Fruit fly (Drosophila melanogaster) whole organism, embryonic: ENCODE measurements around the gene Orct2.

ENCODE experiments used
- CG12744 ChIP-seq: fragments of 200-800 bp; sonication (Bioruptor generic); optimal IDR thresholded peaks from 2 replicates; lab custom pipeline; 2016; ENCODE audit warnings: missing biosample characterization, missing genetic modification characterization
- CG15696 ChIP-seq: fragments of 200-800 bp; sonication (Bioruptor generic); optimal IDR thresholded peaks from 2 replicates; lab custom pipeline; 2019; ENCODE audit warnings: missing biosample characterization, mild to moderate bottlenecking, missing genetic modification characterization, moderate library complexity
- CG18619 ChIP-seq: fragments of 200-800 bp; sonication (Bioruptor generic); optimal IDR thresholded peaks from 3 replicates; lab custom pipeline; 2017; ENCODE audit warnings: missing biosample characterization, mild to moderate bottlenecking, missing genetic modification characterization
- CG2875 ChIP-seq: fragments of 200-800 bp; sonication (Bioruptor generic); optimal IDR thresholded peaks from 2 replicates; lab custom pipeline; 2017; ENCODE audit warnings: missing biosample characterization, mild to moderate bottlenecking, missing genetic modification characterization, missing genetic modification reagents
- CG3407 ChIP-seq: fragments of 200-800 bp; sonication (Bioruptor generic); optimal IDR thresholded peaks from 2 replicates; lab custom pipeline; 2018; ENCODE audit warnings: missing biosample characterization, mild to moderate bottlenecking, missing genetic modification characterization
- CG4282 ChIP-seq: fragments of 200-800 bp; sonication (Bioruptor generic); optimal IDR thresholded peaks from 2 replicates; lab custom pipeline; 2016; ENCODE audit warnings: missing biosample characterization, missing genetic modification characterization
- CG4328 ChIP-seq: fragments of 200-800 bp; sonication (Bioruptor generic); optimal IDR thresholded peaks from 3 replicates; lab custom pipeline; 2017; ENCODE audit warnings: missing biosample characterization, missing genetic modification reagents, missing genetic modification characterization
- CG4360 ChIP-seq: fragments of 200-800 bp; sonication (Bioruptor generic); IDR thresholded peaks from 2 replicates; pipeline ENCODE4 v1.3.6; 2022; ENCODE audit warnings: missing biosample characterization, missing genetic modification characterization
- CG4617 ChIP-seq: fragments of 200-800 bp; sonication (Bioruptor generic); optimal IDR thresholded peaks from 3 replicates; lab custom pipeline; 2016; ENCODE audit warnings: missing biosample characterization, missing genetic modification characterization, borderline replicate concordance
- CG4730 ChIP-seq: fragments of 200-800 bp; sonication (Bioruptor generic); IDR thresholded peaks from 2 replicates; pipeline ENCODE4 v1.3.6; 2022; ENCODE audit warnings: missing biosample characterization, missing genetic modification characterization
- CG6175 ChIP-seq: fragments of 200-800 bp; sonication (Bioruptor generic); IDR thresholded peaks from 3 replicates; pipeline ENCODE4 v1.3.6; 2022; ENCODE audit warnings: missing biosample characterization, missing genetic modification characterization
- D ChIP-seq, 2 experiments: fragments of 200-800 bp in 1 of 2; fragments of >200 bp in 1 of 2; sonication (Bioruptor generic) in 1 of 2; optimal IDR thresholded peaks; 2 replicates in 1 of 2; 3 replicates in 1 of 2; lab custom pipeline; 2017; ENCODE audit warnings: mild to moderate bottlenecking in 1 of 2, missing biosample characterization in 1 of 2, missing genetic modification characterization in 1 of 2, missing genetic modification reagents in 1 of 2
- Dad ChIP-seq: fragments of 200-800 bp; sonication (Bioruptor generic); optimal IDR thresholded peaks from 3 replicates; lab custom pipeline; 2016; ENCODE audit warnings: missing biosample characterization, missing genetic modification characterization
- Dp ChIP-seq: fragments of 200-800 bp; sonication (Bioruptor generic); optimal IDR thresholded peaks from 2 replicates; lab custom pipeline; 2018; ENCODE audit warnings: missing biosample characterization, mild to moderate bottlenecking, missing genetic modification characterization, moderate library complexity
- ERR ChIP-seq: fragments of 200-800 bp; sonication (Bioruptor generic); optimal IDR thresholded peaks from 2 replicates; lab custom pipeline; 2016; ENCODE audit warnings: missing biosample characterization, missing genetic modification characterization
- Eip74EF ChIP-seq, 2 experiments: fragments of 200-800 bp in 1 of 2; fragments of >200 bp in 1 of 2; sonication (Bioruptor generic) in 1 of 2; optimal IDR thresholded peaks; 2 replicates each; lab custom pipeline; 2017 to 2019; ENCODE audit warnings: missing biosample characterization in 2 of 2, missing genetic modification characterization in 2 of 2, mild to moderate bottlenecking in 1 of 2, moderate library complexity in 1 of 2
- MESR4 ChIP-seq: fragments of 200-800 bp; sonication (Bioruptor generic); optimal IDR thresholded peaks from 2 replicates; lab custom pipeline; 2018; ENCODE audit warnings: missing biosample characterization, mild to moderate bottlenecking, missing genetic modification characterization, moderate library complexity
- Med ChIP-seq: fragments of 200-800 bp; sonication (Bioruptor generic); peaks from one replicate; lab custom pipeline; 2016; ENCODE audit warnings: missing biosample characterization, missing genetic modification characterization, mild to moderate bottlenecking, inconsistent platforms, moderate library complexity
- Sox100B ChIP-seq: fragments of 200-800 bp; sonication (Bioruptor generic); optimal IDR thresholded peaks from 3 replicates; lab custom pipeline; 2018; ENCODE audit warnings: missing biosample characterization, mild to moderate bottlenecking, missing genetic modification characterization
- aop ChIP-seq: fragments of 200-800 bp; sonication (Bioruptor generic); IDR thresholded peaks from 2 replicates; pipeline ENCODE4 v1.3.6; 2022; ENCODE audit warnings: missing biosample characterization, missing genetic modification characterization
- ap ChIP-seq: fragments of 200-800 bp; sonication (Bioruptor generic); IDR thresholded peaks from 2 replicates; pipeline ENCODE4 v1.3.6; 2022; ENCODE audit warnings: missing biosample characterization, missing genetic modification characterization
- caup ChIP-seq: fragments of 200-800 bp; sonication (Bioruptor generic); optimal IDR thresholded peaks from 3 replicates; lab custom pipeline; 2017; ENCODE audit warnings: missing biosample characterization, mild to moderate bottlenecking, missing genetic modification characterization, moderate library complexity; ENCODE audit not compliant: severe bottlenecking
- chinmo ChIP-seq: fragments of 200-800 bp; sonication (Bioruptor generic); IDR thresholded peaks from 4 replicates; pipeline ENCODE4 v1.3.6; 2022; ENCODE audit warnings: missing biosample characterization, missing genetic modification characterization; ENCODE audit not compliant: partially characterized antibody
- ci ChIP-seq: fragments of 200-800 bp; sonication (Bioruptor generic); IDR thresholded peaks from 3 replicates; pipeline ENCODE4 v1.3.6; 2022; ENCODE audit warnings: missing biosample characterization, missing genetic modification characterization
- croc ChIP-seq: fragments of 200-800 bp; sonication (Bioruptor generic); conservative IDR thresholded peaks from 3 replicates; pipeline ENCODE4 v1.3.6; 2022; ENCODE audit warnings: missing biosample characterization, missing genetic modification characterization
- dpn ChIP-seq, 2 experiments: fragments of 200-800 bp; sonication (Bioruptor generic); optimal IDR thresholded peaks; 3 replicates each; lab custom pipeline; 2016; ENCODE audit warnings: missing biosample characterization in 2 of 2, missing genetic modification characterization in 2 of 2
- fd96Cb ChIP-seq: fragments of 200-800 bp; sonication (Bioruptor generic); optimal IDR thresholded peaks from 2 replicates; lab custom pipeline; 2018; ENCODE audit warnings: missing biosample characterization, mild to moderate bottlenecking, missing genetic modification characterization, moderate library complexity
- gsb ChIP-seq: fragments of 200-800 bp; sonication (Bioruptor generic); IDR thresholded peaks from 2 replicates; pipeline ENCODE4 v1.3.6; 2022; ENCODE audit warnings: missing biosample characterization, missing genetic modification characterization
- klu ChIP-seq: fragments of 200-800 bp; sonication (Bioruptor generic); IDR thresholded peaks from 2 replicates; pipeline ENCODE4 v1.3.6; 2022; ENCODE audit warnings: missing biosample characterization, missing genetic modification characterization
- kni ChIP-seq: fragments of 200-800 bp; sonication (Bioruptor generic); optimal IDR thresholded peaks from 3 replicates; lab custom pipeline; 2017; ENCODE audit warnings: mild to moderate bottlenecking, missing biosample characterization, missing genetic modification reagents, missing genetic modification characterization
- nom ChIP-seq: fragments of 200-800 bp; sonication (Bioruptor generic); optimal IDR thresholded peaks from 2 replicates; lab custom pipeline; 2017; ENCODE audit warnings: missing biosample characterization, missing genetic modification characterization, mild to moderate bottlenecking, moderate library complexity, missing genetic modification reagents
- p53 ChIP-seq: fragments of 200-800 bp; sonication (Bioruptor generic); optimal IDR thresholded peaks from 2 replicates; lab custom pipeline; 2016; ENCODE audit warnings: missing biosample characterization, missing genetic modification characterization
- ro ChIP-seq: fragments of 200-800 bp; sonication (Bioruptor generic); IDR thresholded peaks from 2 replicates; pipeline ENCODE4 v1.3.6; 2022; ENCODE audit warnings: missing biosample characterization, missing genetic modification characterization
- scrt ChIP-seq: fragments of 200-800 bp; sonication (Bioruptor generic); optimal IDR thresholded peaks from 2 replicates; lab custom pipeline; 2018; ENCODE audit warnings: missing biosample characterization, mild to moderate bottlenecking, missing genetic modification characterization, moderate library complexity
- slbo ChIP-seq: fragments of 200-800 bp; sonication (Bioruptor generic); IDR thresholded peaks from 2 replicates; pipeline ENCODE4 v1.3.6; 2022; ENCODE audit warnings: missing biosample characterization, missing genetic modification characterization
- sqz ChIP-seq: fragments of 200-800 bp; sonication (Bioruptor generic); optimal IDR thresholded peaks from 3 replicates; lab custom pipeline; 2018; ENCODE audit warnings: missing biosample characterization, mild to moderate bottlenecking, missing genetic modification characterization
- sr ChIP-seq: fragments of 200-800 bp; sonication (Bioruptor generic); IDR thresholded peaks from 3 replicates; pipeline ENCODE4 v1.3.6; 2022; ENCODE audit warnings: missing biosample characterization, missing genetic modification characterization
- vvl ChIP-seq: fragments of 200-800 bp; sonication (Bioruptor generic); IDR thresholded peaks from 2 replicates; pipeline ENCODE4 v1.3.6; 2022; ENCODE audit warnings: missing biosample characterization, missing genetic modification characterization

The Orct2 gene

dm6 chr3R:24298534-24298936 lies 25.7 kb downstream of the Orct2 start (continued):
- TF ChIP-seq CG4328 (GFP tag; lab: Kevin White, UChicago): no peak
- no peak for TF ChIP-seq MESR4 (GFP tag; lab: Kevin White, UChicago)
- TF ChIP-seq ro (GFP tag; lab: Robert Waterston, UW): no peak
- TF ChIP-seq CG12744 (GFP tag; lab: Kevin White, UChicago): no peak
- TF ChIP-seq D (optimal IDR thresholded peaks at IDR 0.05; lab: Kevin White, UChicago): no peak
- TF ChIP-seq D (GFP tag; optimal IDR thresholded peaks at IDR 0.05; lab: Kevin White, UChicago): no peak
- TF ChIP-seq CG4730 (GFP tag; lab: Robert Waterston, UW): no peak
- peak; percentile 43; the same call in 1 of the 3 replicates for TF ChIP-seq ci
- TF ChIP-seq CG15696 (tag; lab: Kevin White, UChicago): peak; percentile 13
- peak; percentile 11; the same call in 1 of the 2 replicates for TF ChIP-seq slbo (GFP tag; lab: Robert Waterston, UW)
- no peak for TF ChIP-seq CG4282 (GFP tag; lab: Kevin White, UChicago)
- no peak for TF ChIP-seq sqz (GFP tag; lab: Kevin White, UChicago)
- 0 out of 3 replicates have a peak, but pooled peaks have one; percentile 19 for TF ChIP-seq sr
- no peak for TF ChIP-seq p53 (GFP tag; lab: Kevin White, UChicago)
- no peak for TF ChIP-seq aop (GFP tag; lab: Robert Waterston, UW)
- TF ChIP-seq Eip74EF (GFP tag; optimal IDR thresholded peaks at IDR 0.05; lab: Kevin White, UChicago): peak in 1 of 2 experiments; percentile 36
- TF ChIP-seq caup (GFP tag; lab: Kevin White, UChicago): peak; percentile 17
- peak; percentile 35 for TF ChIP-seq Sox100B (GFP tag; lab: Kevin White, UChicago)
- 0 out of 2 replicates have a peak, but pooled peaks have one; percentile 13 for TF ChIP-seq ap
- peak; percentile 62; the same call in 1 of the 4 replicates for TF ChIP-seq chinmo (GFP tag; lab: Robert Waterston, UW)
- TF ChIP-seq CG4360 (GFP tag; lab: Robert Waterston, UW): no peak; the same call in none of the 2 replicates
- TF ChIP-seq CG18619 (GFP tag; lab: Kevin White, UChicago): no peak
- peak; percentile 20 for TF ChIP-seq fd96Cb (tag; lab: Kevin White, UChicago)
- no peak for TF ChIP-seq Dad (GFP tag; lab: Kevin White, UChicago)
- no peak for TF ChIP-seq dpn (GFP tag; optimal IDR thresholded peaks at IDR 0.05; lab: Kevin White, UChicago)
- TF ChIP-seq gsb (GFP tag; lab: Robert Waterston, UW): no peak
- TF ChIP-seq CG3407 (GFP tag; lab: Kevin White, UChicago): peak; percentile 22
- no peak for TF ChIP-seq Dp (GFP tag; lab: Kevin White, UChicago)
- TF ChIP-seq ERR (GFP tag; lab: Kevin White, UChicago): no peak
- peak; percentile 34 for TF ChIP-seq CG2875
- TF ChIP-seq CG4617 (GFP tag; lab: Kevin White, UChicago): no peak

- TF ChIP-seq kni (GFP tag; lab: Kevin White, UChicago) (peak; percentile 20), klu (GFP tag; lab: Robert Waterston, UW) (0 out of 2 replicates have a peak, but pooled peaks have one; percentile 34), Med (GFP tag; lab: Kevin White, UChicago) (peak; percentile 39), vvl (GFP tag; lab: Robert Waterston, UW) (peak; percentile 25; the same call in 1 of the 2 replicates), scrt (GFP tag; lab: Kevin White, UChicago) (no peak), croc (no peak), CG6175 (GFP tag; lab: Robert Waterston, UW) (peak; percentile 91), chinmo (GFP tag; lab: Robert Waterston, UW) (peak; percentile 72; the same call in 1 of the 4 replicates), nom (GFP tag; lab: Kevin White, UChicago) (peak; percentile 6)
Measured at dm6 chr3R:24299148-24299547, 26.3 kb downstream of the Orct2 start.
